Worm (Caenorhabditis elegans) whole organism, L3 larva: Measurements from ENCODE around the gene cdc-50.B.
"Not testable (repeated sequence)": the region's sequence is repeated elsewhere in the genome, so short reads cannot be mapped to it uniquely, and the experiment has no call there.

ENCODE experiments used
- ama-1 ChIP-seq: fragments of 150-350 bp; optimal IDR thresholded peaks from 2 replicates; lab custom pipeline; 2018
- ceh-16 ChIP-seq: sonication (generic microtip); optimal IDR thresholded peaks from 2 replicates; lab custom pipeline; 2017; ENCODE audit warnings: missing biosample characterization, missing genetic modification characterization
- ceh-82 ChIP-seq: fragments of 150-350 bp; optimal IDR thresholded peaks from 2 replicates; lab custom pipeline; 2014; ENCODE audit warnings: missing biosample characterization, missing genetic modification characterization
- daf-12 ChIP-seq: fragments of 150-350 bp; optimal IDR thresholded peaks from 2 replicates; lab custom pipeline; 2014; ENCODE audit warnings: missing biosample characterization, missing genetic modification reagents, missing genetic modification characterization
- egl-27 ChIP-seq: sonication (generic microtip); optimal IDR thresholded peaks from 4 replicates; lab custom pipeline; 2017; ENCODE audit warnings: missing biosample characterization, missing genetic modification reagents, missing genetic modification characterization
- egl-5 ChIP-seq: fragments of 150-350 bp; optimal IDR thresholded peaks from 2 replicates; lab custom pipeline; 2017; ENCODE audit warnings: missing biosample characterization, missing genetic modification reagents, missing genetic modification characterization, inconsistent platforms
- elt-1 ChIP-seq: fragments of 150-350 bp; optimal IDR thresholded peaks from 2 replicates; lab custom pipeline; 2014; ENCODE audit warnings: missing biosample characterization, missing genetic modification characterization
- eor-1 ChIP-seq, 2 experiments: fragments of 150-350 bp; optimal IDR thresholded peaks; 2 replicates each; lab custom pipeline; 2014 to 2018; ENCODE audit warnings: missing biosample characterization in 2 of 2, missing genetic modification characterization in 2 of 2
- fkh-10 ChIP-seq: sonication (generic microtip); optimal IDR thresholded peaks from 2 replicates; lab custom pipeline; 2017; ENCODE audit warnings: missing biosample characterization, missing genetic modification reagents, missing genetic modification characterization
- fkh-2 ChIP-seq: fragments of 150-350 bp; optimal IDR thresholded peaks from 2 replicates; lab custom pipeline; 2014; ENCODE audit warnings: missing biosample characterization, missing genetic modification reagents, missing genetic modification characterization
- fos-1 ChIP-seq: fragments of 150-350 bp; optimal IDR thresholded peaks from 2 replicates; lab custom pipeline; 2014; ENCODE audit warnings: missing biosample characterization, missing genetic modification characterization
- hmg-11 ChIP-seq: sonication (generic microtip); optimal IDR thresholded peaks from 2 replicates; lab custom pipeline; 2016; ENCODE audit warnings: missing genetic modification characterization, missing compliant biosample characterization
- jun-1 ChIP-seq: fragments of 150-350 bp; optimal IDR thresholded peaks from 2 replicates; lab custom pipeline; 2014; ENCODE audit warnings: missing biosample characterization, missing genetic modification reagents, missing genetic modification characterization
- lsy-12 ChIP-seq: sonication (generic microtip); optimal IDR thresholded peaks from 2 replicates; lab custom pipeline; 2016; ENCODE audit warnings: mild to moderate bottlenecking, missing genetic modification characterization, missing compliant biosample characterization
- mdl-1 ChIP-seq: fragments of 150-350 bp; optimal IDR thresholded peaks from 2 replicates; lab custom pipeline; 2014; ENCODE audit warnings: missing biosample characterization, missing genetic modification characterization
- mml-1 ChIP-seq: fragments of 150-350 bp; sonication (generic microtip); optimal IDR thresholded peaks from 3 replicates; lab custom pipeline; 2014; ENCODE audit warnings: missing biosample characterization, missing genetic modification characterization
- nfya-1 ChIP-seq: sonication (generic microtip); optimal IDR thresholded peaks from 2 replicates; lab custom pipeline; 2017; ENCODE audit warnings: missing genetic modification characterization, mild to moderate bottlenecking, missing compliant biosample characterization, antibody characterized with exemption, moderate library complexity; ENCODE audit not compliant: insufficient read depth
- nhr-12 ChIP-seq: fragments of 150-350 bp; optimal IDR thresholded peaks from 2 replicates; lab custom pipeline; 2014; ENCODE audit warnings: missing biosample characterization, missing genetic modification characterization
- nhr-23 ChIP-seq: fragments of 150-350 bp; optimal IDR thresholded peaks from 2 replicates; lab custom pipeline; 2014; ENCODE audit warnings: missing biosample characterization, missing genetic modification reagents, missing genetic modification characterization
- nhr-237 ChIP-seq: fragments of 150-350 bp; optimal IDR thresholded peaks from 2 replicates; lab custom pipeline; 2014; ENCODE audit warnings: missing biosample characterization, missing genetic modification characterization
- nhr-25 ChIP-seq: sonication (generic microtip); optimal IDR thresholded peaks from 2 replicates; lab custom pipeline; 2017; ENCODE audit warnings: missing biosample characterization, missing genetic modification characterization
- nhr-43 ChIP-seq: sonication (generic microtip); optimal IDR thresholded peaks from 2 replicates; lab custom pipeline; 2016; ENCODE audit warnings: mild to moderate bottlenecking, missing genetic modification characterization, missing compliant biosample characterization; ENCODE audit not compliant: poor library complexity, severe bottlenecking
- nhr-67 ChIP-seq: fragments of 150-350 bp; optimal IDR thresholded peaks from 2 replicates; lab custom pipeline; 2014; ENCODE audit warnings: missing biosample characterization, missing genetic modification characterization
- nhr-76 ChIP-seq: fragments of 150-350 bp; sonication (generic microtip); optimal IDR thresholded peaks from 5 replicates; lab custom pipeline; 2014; ENCODE audit warnings: missing biosample characterization, missing genetic modification characterization
- pha-4 ChIP-seq: fragments of 150-350 bp; optimal IDR thresholded peaks from 2 replicates; lab custom pipeline; 2014; ENCODE audit warnings: missing biosample characterization, missing genetic modification reagents, missing genetic modification characterization
- pqm-1 ChIP-seq: fragments of 150-350 bp; optimal IDR thresholded peaks from 2 replicates; lab custom pipeline; 2017; ENCODE audit warnings: missing biosample characterization, missing genetic modification characterization, inconsistent platforms
- sea-2 ChIP-seq: fragments of 150-350 bp; sonication (generic microtip); optimal IDR thresholded peaks from 4 replicates; lab custom pipeline; 2014; ENCODE audit warnings: missing biosample characterization, missing genetic modification reagents, missing genetic modification characterization
- skn-1 ChIP-seq: fragments of 150-350 bp; optimal IDR thresholded peaks from 2 replicates; lab custom pipeline; 2014; ENCODE audit warnings: missing biosample characterization, missing genetic modification characterization
- snpc-4 ChIP-seq: fragments of 150-350 bp; optimal IDR thresholded peaks from 2 replicates; lab custom pipeline; 2014; ENCODE audit warnings: missing biosample characterization, missing genetic modification characterization
- unc-62 ChIP-seq: fragments of 150-350 bp; sonication (generic microtip); optimal IDR thresholded peaks from 4 replicates; lab custom pipeline; 2014; ENCODE audit warnings: missing biosample characterization, missing genetic modification reagents, missing genetic modification characterization
- zag-1 ChIP-seq: fragments of 150-350 bp; optimal IDR thresholded peaks from 2 replicates; lab custom pipeline; 2014; ENCODE audit warnings: missing biosample characterization, missing genetic modification characterization
- ztf-11 ChIP-seq: fragments of 150-350 bp; optimal IDR thresholded peaks from 2 replicates; lab custom pipeline; 2014; ENCODE audit warnings: missing biosample characterization, missing genetic modification characterization
- ztf-4 ChIP-seq: fragments of 150-350 bp; optimal IDR thresholded peaks from 2 replicates; lab custom pipeline; 2014; ENCODE audit warnings: missing biosample characterization, missing genetic modification characterization

Gene cdc-50.B

DNA sequence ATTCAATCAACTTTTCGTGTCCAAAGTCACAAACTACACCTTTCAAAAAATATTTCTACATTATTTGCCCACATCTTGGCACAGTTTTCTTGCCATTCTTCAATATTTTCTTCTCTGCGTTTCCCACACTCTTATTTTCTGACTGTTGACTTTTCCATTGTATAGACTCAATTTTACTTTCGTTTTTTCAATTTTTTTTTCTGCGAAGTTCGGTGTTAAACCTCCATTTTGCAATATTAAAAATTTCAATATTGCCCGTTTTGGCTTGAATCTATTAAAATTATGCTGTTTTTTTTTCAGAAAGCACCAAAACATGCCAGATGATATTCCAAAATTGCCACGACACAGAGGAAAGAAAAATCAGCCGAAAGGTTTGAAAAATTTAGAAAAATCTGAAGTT is at the start of gene cdc-50.B:
Gene cdc-50.B, plus strand, starts transcription at position 301 of the 400 bp plus-strand sequence.
- peak; percentile 84 for TF ChIP-seq pha-4 (tag; lab: Kevin White, UChicago)
- TF ChIP-seq nhr-25 (tag; lab: Kevin White, UChicago): no peak
- TF ChIP-seq egl-5 (tag; lab: Kevin White, UChicago): no peak

DNA sequence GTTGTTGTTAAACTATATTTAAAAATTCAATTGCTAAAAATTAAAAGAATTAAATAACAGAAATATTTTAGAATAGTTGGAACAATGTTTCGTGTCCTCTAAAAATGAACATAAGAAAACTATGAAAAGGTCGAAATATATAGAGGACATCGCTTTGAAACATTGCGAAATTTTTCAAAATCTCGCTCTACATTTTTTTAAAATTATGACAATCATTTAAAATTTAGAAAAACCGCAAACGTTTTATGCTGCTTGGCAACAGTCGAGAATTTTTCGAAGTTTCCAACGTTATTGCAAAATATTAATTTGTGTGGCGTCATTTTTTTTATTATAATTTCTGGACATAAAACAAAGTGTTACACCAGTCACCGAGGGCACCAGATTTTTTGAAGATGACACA is 49.6 kb upstream of the cdc-50.B start, which contains the start of the genes parg-2 and ipla-5:
Gene parg-2, minus strand, starts transcription at position 101 of the 400 bp plus-strand sequence.
Gene ipla-5, plus strand, starts transcription at position 216 of the 400 bp plus-strand sequence.
- TF ChIP-seq unc-62 (GFP tag; lab: Kevin White, UChicago); zag-1 (tag; lab: Kevin White, UChicago); nhr-237 (tag; lab: Kevin White, UChicago): not testable (repeated sequence)

DNA sequence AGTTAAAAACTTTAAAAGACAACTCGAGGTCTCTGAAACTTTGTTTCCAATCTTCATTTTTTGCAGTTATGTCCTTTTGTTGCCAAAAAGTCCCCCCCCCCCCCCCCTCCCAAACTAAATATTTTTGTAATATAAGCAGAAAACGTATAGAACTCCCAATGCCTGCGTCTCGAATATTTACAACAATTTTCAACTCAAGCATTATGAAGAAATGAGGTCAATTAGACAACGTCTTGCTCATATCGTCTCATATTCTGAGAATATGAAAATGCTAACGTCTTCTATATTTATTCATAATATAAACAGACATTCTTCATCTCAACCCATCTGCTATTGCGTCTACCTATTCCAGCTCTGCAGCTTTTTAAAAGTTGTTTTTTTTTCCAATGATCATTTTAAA is 46.5 kb upstream of the cdc-50.B start, which contains the start of gene H23L24.1:
Gene H23L24.1, plus strand, starts transcription at position 301 of the 400 bp plus-strand sequence.
- TF ChIP-seq egl-27 (tag; lab: Kevin White, UChicago): no peak
- no peak for TF ChIP-seq nhr-67 (tag; lab: Kevin White, UChicago)
- no peak for TF ChIP-seq nfya-1
- no peak for TF ChIP-seq eor-1 (tag; optimal IDR thresholded peaks at IDR 0.05; lab: Kevin White, UChicago)
- TF ChIP-seq hmg-11 (tag; lab: Kevin White, UChicago): no peak
- no peak for TF ChIP-seq ceh-82 (tag; lab: Kevin White, UChicago)
- TF ChIP-seq nhr-12: no peak
- TF ChIP-seq nhr-237 (tag; lab: Kevin White, UChicago): no peak
- no peak for TF ChIP-seq ama-1
- TF ChIP-seq fkh-2 (tag; lab: Kevin White, UChicago): no peak
- TF ChIP-seq pqm-1: no peak
- TF ChIP-seq ceh-16 (tag; lab: Kevin White, UChicago): no peak
- no peak for TF ChIP-seq fkh-10
- TF ChIP-seq sea-2: no peak
- no peak for TF ChIP-seq mdl-1 (tag; lab: Kevin White, UChicago)
- TF ChIP-seq unc-62 (GFP tag; lab: Kevin White, UChicago): no peak
- TF ChIP-seq ztf-11 (tag; lab: Kevin White, UChicago): no peak
- no peak for TF ChIP-seq nhr-43 (tag; lab: Kevin White, UChicago)
- no peak for TF ChIP-seq egl-5 (tag; lab: Kevin White, UChicago)

DNA sequence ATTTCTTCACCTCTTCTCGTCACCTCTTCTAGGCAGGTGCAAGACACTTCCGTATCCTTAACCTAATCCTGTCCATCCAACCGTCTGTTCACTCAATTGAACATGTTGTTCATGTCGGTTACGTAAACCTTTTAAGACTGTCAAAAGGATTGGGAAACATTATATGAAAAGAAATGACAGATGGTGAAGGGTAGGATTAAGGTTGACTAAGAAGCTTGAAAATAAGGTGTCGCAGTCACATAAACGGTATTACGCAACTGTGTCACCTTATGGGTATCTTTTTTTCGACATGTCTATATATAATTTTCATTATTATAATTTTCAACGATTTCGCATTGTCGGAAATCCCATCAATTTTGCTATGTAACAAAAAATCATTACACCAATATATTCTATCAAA is 41.9 kb upstream of the cdc-50.B start:
- TF ChIP-seq nhr-43 (tag; lab: Kevin White, UChicago): no peak
- TF ChIP-seq fos-1 (tag; lab: Kevin White, UChicago): no peak
- TF ChIP-seq pha-4 (tag; lab: Kevin White, UChicago): no peak
- TF ChIP-seq skn-1 (tag; lab: Kevin White, UChicago): no peak
- TF ChIP-seq nhr-12: no peak
- TF ChIP-seq nhr-23 (tag; lab: Kevin White, UChicago): no peak
- TF ChIP-seq unc-62 (GFP tag; lab: Kevin White, UChicago): no peak

DNA sequence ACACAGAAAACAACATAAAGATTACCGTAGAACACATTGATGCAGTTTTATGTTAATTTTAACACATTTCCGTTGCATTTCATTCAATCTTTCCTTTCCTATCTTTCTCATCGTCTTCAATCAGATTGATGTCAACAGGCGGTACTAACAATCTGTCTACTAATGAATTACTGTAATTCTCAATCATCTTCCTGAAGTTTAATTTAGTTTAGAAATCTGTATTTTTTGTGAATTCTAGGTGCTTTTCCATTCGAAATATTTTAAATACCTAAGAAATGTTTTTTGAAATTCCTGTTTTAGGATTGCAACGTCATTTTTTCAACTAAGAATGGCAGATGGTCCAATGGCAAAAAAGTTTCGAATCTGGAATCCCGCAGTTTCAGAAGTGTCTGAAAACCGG is 40.9 kb upstream of the cdc-50.B start, which contains the start of gene F21D5.9:
Gene F21D5.9, plus strand, starts transcription at position 301 of the 400 bp plus-strand sequence.
- TF ChIP-seq lsy-12 (tag; lab: Kevin White, UChicago): no peak
- no peak for TF ChIP-seq fos-1 (tag; lab: Kevin White, UChicago)
- TF ChIP-seq snpc-4 (tag; lab: Kevin White, UChicago): no peak
- no peak for TF ChIP-seq nhr-25 (tag; lab: Kevin White, UChicago)
- no peak for TF ChIP-seq daf-12 (tag; lab: Kevin White, UChicago)
- TF ChIP-seq jun-1 (tag; lab: Kevin White, UChicago): no peak
- no peak for TF ChIP-seq mml-1 (tag; lab: Kevin White, UChicago)
- no peak for TF ChIP-seq nhr-76
- TF ChIP-seq ztf-4 (tag; lab: Kevin White, UChicago): no peak
- TF ChIP-seq ceh-82 (tag; lab: Kevin White, UChicago): no peak
- no peak for TF ChIP-seq elt-1
- no peak for TF ChIP-seq skn-1 (tag; lab: Kevin White, UChicago)
- no peak for TF ChIP-seq nfya-1
